Worm (Caenorhabditis elegans) whole organism, early embryonic: ENCODE measurements around the gene fbxc-36.

Experiments
- B0310.2 ChIP-seq: sonication (generic microtip); optimal IDR thresholded peaks from 2 replicates; lab custom pipeline; 2016; ENCODE audit warnings: mild to moderate bottlenecking, missing genetic modification characterization, missing compliant biosample characterization
- F13C5.2 ChIP-seq: sonication (generic microtip); optimal IDR thresholded peaks from 2 replicates; lab custom pipeline; 2017; ENCODE audit warnings: mild to moderate bottlenecking, missing genetic modification characterization, inconsistent platforms, missing compliant biosample characterization
- ama-1 ChIP-seq: fragments of 150-350 bp; optimal IDR thresholded peaks from 2 replicates; lab custom pipeline; 2014
- ceh-36 ChIP-seq: sonication (generic microtip); optimal IDR thresholded peaks from 2 replicates; lab custom pipeline; 2016; ENCODE audit warnings: missing genetic modification characterization, inconsistent platforms, missing compliant biosample characterization
- flt-1 ChIP-seq: fragments of 200-800 bp; sonication (Bioruptor generic); IDR thresholded peaks from 2 replicates; pipeline ENCODE4 v1.3.6; 2022; ENCODE audit warnings: missing genetic modification characterization, missing compliant biosample characterization
- hmbx-1 ChIP-seq: sonication (generic microtip); optimal IDR thresholded peaks from 2 replicates; lab custom pipeline; 2016; ENCODE audit warnings: mild to moderate bottlenecking, missing genetic modification characterization, missing compliant biosample characterization
- hnd-1 ChIP-seq: sonication (generic microtip); optimal IDR thresholded peaks from 2 replicates; lab custom pipeline; 2016; ENCODE audit warnings: missing genetic modification characterization, missing compliant biosample characterization
- pes-1 ChIP-seq: fragments of 200-800 bp; sonication (Bioruptor generic); IDR thresholded peaks from 2 replicates; pipeline ENCODE4 v1.3.6; 2022; ENCODE audit warnings: missing genetic modification reagents, missing genetic modification characterization, missing compliant biosample characterization
- scrt-1 ChIP-seq: fragments of 200-800 bp; sonication (Bioruptor generic); IDR thresholded peaks from 2 replicates; pipeline ENCODE4 v1.3.6; 2022; ENCODE audit warnings: missing genetic modification characterization, missing compliant biosample characterization
- sea-1 ChIP-seq: fragments of 200-800 bp; sonication (Bioruptor generic); conservative IDR thresholded peaks from 2 replicates; pipeline ENCODE4 v1.3.6; 2022; ENCODE audit warnings: missing genetic modification characterization, missing compliant biosample characterization
- tbx-37 ChIP-seq: fragments of 200-800 bp; sonication (Bioruptor generic); conservative IDR thresholded peaks from 2 replicates; pipeline ENCODE4 v1.3.6; 2022; ENCODE audit warnings: missing genetic modification reagents, missing genetic modification characterization, missing compliant biosample characterization

DNA sequence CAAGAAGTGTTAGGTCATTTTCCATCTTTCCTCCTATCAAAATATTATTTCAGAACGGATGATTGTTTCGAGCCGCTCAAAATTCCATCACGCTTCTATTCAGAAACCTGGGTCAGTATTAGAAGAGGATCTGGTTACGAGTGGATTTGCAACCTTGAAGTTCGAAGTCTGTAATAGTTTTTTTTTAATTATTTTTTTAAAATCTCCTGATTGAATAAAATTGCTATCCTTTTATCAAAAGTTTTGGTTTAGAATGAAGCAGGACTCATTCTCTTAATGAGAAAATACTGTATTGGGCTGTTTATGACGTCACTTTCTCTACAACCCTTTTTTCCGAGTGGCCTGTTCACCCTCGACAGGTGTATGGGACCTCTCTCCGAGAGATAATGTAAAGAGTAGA lies 47.7 kb downstream of the fbxc-36 start, which contains the start of gene fbxc-39:
- TF ChIP-seq tbx-37 (no peak), B0310.2 (no peak), pes-1 (GFP tag; lab: Robert Waterston, UW) (no peak), ceh-36 (no peak), hnd-1 (tag; lab: Kevin White, UChicago) (no peak), sea-1 (GFP tag; lab: Robert Waterston, UW) (no peak), ama-1 (no peak), scrt-1 (no peak), hmbx-1 (tag; lab: Kevin White, UChicago) (no peak), flt-1 (no peak), F13C5.2 (tag; lab: Kevin White, UChicago) (no peak)
